Fruit fly (Drosophila melanogaster) whole organism, pupa: ENCODE results near the gene Zw.

ENCODE experiments used
- CG14655 ChIP-seq: fragments of 200-800 bp; sonication (Bioruptor generic); optimal IDR thresholded peaks from 3 replicates; lab custom pipeline; 2017; ENCODE audit warnings: mild to moderate bottlenecking, missing biosample characterization, missing genetic modification reagents, missing genetic modification characterization
- CG17806 ChIP-seq: fragments of 200-800 bp; sonication (Bioruptor generic); optimal IDR thresholded peaks from 2 replicates; lab custom pipeline; 2018; ENCODE audit warnings: missing biosample characterization, mild to moderate bottlenecking, missing genetic modification characterization, moderate library complexity
- CG8159 ChIP-seq: fragments of 200-800 bp; sonication (Bioruptor generic); optimal IDR thresholded peaks from 3 replicates; lab custom pipeline; 2018; ENCODE audit warnings: missing biosample characterization, mild to moderate bottlenecking, missing genetic modification characterization, moderate library complexity
- CG9948 ChIP-seq: fragments of 200-800 bp; sonication (Bioruptor generic); optimal IDR thresholded peaks from 2 replicates; lab custom pipeline; 2018; ENCODE audit warnings: missing biosample characterization, mild to moderate bottlenecking, missing genetic modification characterization, moderate library complexity
- D1 ChIP-seq: fragments of 200-800 bp; sonication (Bioruptor generic); optimal IDR thresholded peaks from 2 replicates; lab custom pipeline; 2018; ENCODE audit warnings: missing biosample characterization, mild to moderate bottlenecking, missing genetic modification characterization, moderate library complexity
- Pif1B ChIP-seq: fragments of 200-800 bp; sonication (Bioruptor generic); optimal IDR thresholded peaks from 3 replicates; lab custom pipeline; 2016; ENCODE audit warnings: missing biosample characterization, missing genetic modification characterization
- Snoo ChIP-seq: fragments of 200-800 bp; sonication (Bioruptor generic); optimal IDR thresholded peaks from 3 replicates; lab custom pipeline; 2017; ENCODE audit warnings: missing biosample characterization, mild to moderate bottlenecking, missing genetic modification characterization, inconsistent platforms
- fd96Ca ChIP-seq: fragments of 200-800 bp; sonication (Bioruptor generic); IDR thresholded peaks from 3 replicates; pipeline ENCODE4 v1.3.6; 2022; ENCODE audit warnings: missing biosample characterization, missing genetic modification characterization
- gl ChIP-seq: fragments of 200-800 bp; sonication (Bioruptor generic); optimal IDR thresholded peaks from 2 replicates; lab custom pipeline; 2018; ENCODE audit warnings: missing biosample characterization, mild to moderate bottlenecking, missing genetic modification characterization

dm6 chrX:19645873-19646541 is 21.0 kb upstream of the Zw start, which contains the start of gene Arp10:
- TF ChIP-seq CG8159: no peak
- TF ChIP-seq CG17806: no peak
- TF ChIP-seq D1 (tag; lab: Kevin White, UChicago): no peak
- TF ChIP-seq CG14655 (GFP tag; lab: Kevin White, UChicago): no peak
- TF ChIP-seq Snoo (tag; lab: Kevin White, UChicago): no peak
- peak; percentile 3 for TF ChIP-seq CG9948 (tag; lab: Kevin White, UChicago)
- TF ChIP-seq Pif1B (GFP tag; lab: Kevin White, UChicago): no peak
- no peak for TF ChIP-seq fd96Ca (GFP tag; lab: Robert Waterston, UW)
- TF ChIP-seq gl (tag; lab: Kevin White, UChicago): no peak
